Fruit fly (Drosophila melanogaster) whole organism, prepupa: ENCODE data around the gene Osi6.

Experiments used
- Blimp-1 ChIP-seq: fragments of 200-800 bp; sonication (Bioruptor generic); optimal IDR thresholded peaks from 3 replicates; lab custom pipeline; 2017; ENCODE audit warnings: missing biosample characterization, missing genetic modification characterization, mild to moderate bottlenecking, moderate library complexity, missing genetic modification reagents
- CG10631 ChIP-seq: fragments of 200-800 bp; sonication (Bioruptor generic); optimal IDR thresholded peaks from 2 replicates; lab custom pipeline; 2016; ENCODE audit warnings: missing biosample characterization, missing genetic modification characterization
- CG10669 ChIP-seq: fragments of 200-800 bp; sonication (Bioruptor generic); optimal IDR thresholded peaks from 3 replicates; lab custom pipeline; 2018; ENCODE audit warnings: missing biosample characterization, mild to moderate bottlenecking, missing genetic modification characterization, moderate library complexity
- CG11294 ChIP-seq: fragments of 200-800 bp; sonication (Bioruptor generic); IDR thresholded peaks from 2 replicates; pipeline ENCODE4 v1.3.6; 2022; ENCODE audit warnings: missing biosample characterization, missing genetic modification characterization
- CG11762 ChIP-seq: fragments of 200-800 bp; sonication (Bioruptor generic); optimal IDR thresholded peaks from 3 replicates; lab custom pipeline; 2016; ENCODE audit warnings: missing biosample characterization, missing genetic modification characterization; ENCODE audit not compliant: insufficient read depth
- CG11902 ChIP-seq: fragments of 200-800 bp; sonication (Bioruptor generic); optimal IDR thresholded peaks from 3 replicates; lab custom pipeline; 2016; ENCODE audit warnings: missing biosample characterization, missing genetic modification characterization
- CG15336 ChIP-seq: fragments of 200-800 bp; sonication (Bioruptor generic); IDR thresholded peaks from 2 replicates; pipeline ENCODE4 v1.3.6; 2022; ENCODE audit warnings: missing biosample characterization, missing genetic modification characterization
- CG1621 ChIP-seq: fragments of 200-800 bp; sonication (Bioruptor generic); optimal IDR thresholded peaks from 3 replicates; lab custom pipeline; 2018; ENCODE audit warnings: missing biosample characterization, mild to moderate bottlenecking, missing genetic modification characterization
- CG16779 ChIP-seq: fragments of 200-800 bp; sonication (Bioruptor generic); optimal IDR thresholded peaks from 3 replicates; lab custom pipeline; 2017; ENCODE audit warnings: missing biosample characterization, mild to moderate bottlenecking, missing genetic modification characterization
- CG3032 ChIP-seq: fragments of 200-800 bp; optimal IDR thresholded peaks from 2 replicates; lab custom pipeline; 2019; ENCODE audit warnings: missing biosample characterization, mild to moderate bottlenecking, missing genetic modification characterization, moderate library complexity
- CG31627 ChIP-seq: fragments of 200-800 bp; sonication (Bioruptor generic); optimal IDR thresholded peaks from 3 replicates; lab custom pipeline; 2016; ENCODE audit warnings: missing biosample characterization, missing genetic modification characterization
- CG32006 ChIP-seq: fragments of 200-800 bp; sonication (Bioruptor generic); optimal IDR thresholded peaks from 3 replicates; lab custom pipeline; 2017; ENCODE audit warnings: missing biosample characterization, mild to moderate bottlenecking, missing genetic modification characterization
- CG34406 ChIP-seq: fragments of 200-800 bp; sonication (Bioruptor generic); optimal IDR thresholded peaks from 3 replicates; lab custom pipeline; 2016; ENCODE audit warnings: missing biosample characterization, missing genetic modification characterization
- CG3919 ChIP-seq: fragments of 200-800 bp; sonication (Bioruptor generic); optimal IDR thresholded peaks from 3 replicates; lab custom pipeline; 2016; ENCODE audit warnings: missing biosample characterization, missing genetic modification characterization
- CG4318 ChIP-seq: fragments of 200-800 bp; sonication (Bioruptor generic); optimal IDR thresholded peaks from 3 replicates; lab custom pipeline; 2017; ENCODE audit warnings: missing biosample characterization, mild to moderate bottlenecking, missing genetic modification characterization
- CG6163 ChIP-seq: fragments of 200-800 bp; sonication (Bioruptor generic); IDR thresholded peaks from 3 replicates; pipeline ENCODE4 v1.3.6; 2022; ENCODE audit warnings: missing biosample characterization, missing genetic modification characterization
- CG6792 ChIP-seq: fragments of 200-800 bp; sonication (Bioruptor generic); optimal IDR thresholded peaks from 3 replicates; lab custom pipeline; 2016; ENCODE audit warnings: missing biosample characterization, missing genetic modification characterization
- CG6808 ChIP-seq: fragments of 200-800 bp; sonication (Bioruptor generic); optimal IDR thresholded peaks from 3 replicates; lab custom pipeline; 2017; ENCODE audit warnings: missing biosample characterization, missing genetic modification characterization, mild to moderate bottlenecking, moderate library complexity, missing genetic modification reagents
- CG6854 ChIP-seq: fragments of 200-800 bp; sonication (Bioruptor generic); optimal IDR thresholded peaks from 2 replicates; lab custom pipeline; 2017; ENCODE audit warnings: missing biosample characterization, mild to moderate bottlenecking, missing genetic modification characterization
- CG7368 ChIP-seq: fragments of 200-800 bp; sonication (Bioruptor generic); optimal IDR thresholded peaks from 3 replicates; lab custom pipeline; 2016; ENCODE audit warnings: missing biosample characterization, missing genetic modification characterization
- CG8319 ChIP-seq: fragments of 200-800 bp; sonication (Bioruptor generic); optimal IDR thresholded peaks from 3 replicates; lab custom pipeline; 2016; ENCODE audit warnings: missing biosample characterization, missing genetic modification characterization
- CG9139 ChIP-seq: fragments of 200-800 bp; sonication (Bioruptor generic); optimal IDR thresholded peaks from 3 replicates; lab custom pipeline; 2017; ENCODE audit warnings: missing biosample characterization, mild to moderate bottlenecking, missing genetic modification characterization
- Eip78C ChIP-seq: fragments of 200-800 bp; sonication (Bioruptor generic); peaks from one replicate; lab custom pipeline; 2016; ENCODE audit warnings: missing biosample characterization, missing genetic modification characterization
- Eip93F ChIP-seq: fragments of 200-800 bp; sonication (Bioruptor generic); optimal IDR thresholded peaks from 2 replicates; lab custom pipeline; 2016; ENCODE audit warnings: missing biosample characterization, mild to moderate bottlenecking, missing genetic modification characterization
- Gug ChIP-seq: fragments of 200-800 bp; sonication (Bioruptor generic); IDR thresholded peaks from 2 replicates; pipeline ENCODE4 v1.3.6; 2022; ENCODE audit warnings: missing biosample characterization, missing genetic modification characterization
- Hr38 ChIP-seq: sonication (Bioruptor generic); optimal IDR thresholded peaks from 2 replicates; lab custom pipeline; 2016; ENCODE audit warnings: missing biosample characterization, missing genetic modification characterization
- Hr39 ChIP-seq: fragments of 200-800 bp; sonication (Bioruptor generic); optimal IDR thresholded peaks from 2 replicates; lab custom pipeline; 2016; ENCODE audit warnings: missing biosample characterization, missing genetic modification characterization
- Hr4 ChIP-seq: fragments of 200-800 bp; sonication (Bioruptor generic); optimal IDR thresholded peaks from 3 replicates; lab custom pipeline; 2016; ENCODE audit warnings: missing biosample characterization, missing genetic modification characterization
- Lpt ChIP-seq: fragments of 200-800 bp; sonication (Bioruptor generic); optimal IDR thresholded peaks from 3 replicates; lab custom pipeline; 2016; ENCODE audit warnings: missing biosample characterization, missing genetic modification characterization
- Met ChIP-seq: fragments of 200-800 bp; sonication (Bioruptor generic); optimal IDR thresholded peaks from 3 replicates; lab custom pipeline; 2016; ENCODE audit warnings: missing biosample characterization, missing genetic modification characterization
- OdsH ChIP-seq: fragments of 200-800 bp; sonication (Bioruptor generic); optimal IDR thresholded peaks from 3 replicates; lab custom pipeline; 2016; ENCODE audit warnings: missing biosample characterization, missing genetic modification characterization
- Sox14 ChIP-seq: fragments of 200-800 bp; sonication (Bioruptor generic); optimal IDR thresholded peaks from 3 replicates; lab custom pipeline; 2016; ENCODE audit warnings: missing biosample characterization, missing genetic modification characterization
- achi ChIP-seq: fragments of 200-800 bp; sonication (Bioruptor generic); optimal IDR thresholded peaks from 3 replicates; lab custom pipeline; 2016; ENCODE audit warnings: missing biosample characterization, missing genetic modification characterization
- acj6 ChIP-seq: fragments of 200-800 bp; sonication (Bioruptor generic); optimal IDR thresholded peaks from 3 replicates; lab custom pipeline; 2016; ENCODE audit warnings: missing biosample characterization, missing genetic modification characterization
- dsx ChIP-seq: fragments of 200-800 bp; optimal IDR thresholded peaks from 3 replicates; lab custom pipeline; 2019; ENCODE audit warnings: missing biosample characterization, mild to moderate bottlenecking, missing genetic modification characterization, moderate library complexity; ENCODE audit not compliant: poor library complexity, severe bottlenecking
- eg ChIP-seq: fragments of 200-800 bp; sonication (Bioruptor generic); IDR thresholded peaks from 3 replicates; pipeline ENCODE4 v1.3.6; 2022; ENCODE audit warnings: missing biosample characterization, missing genetic modification characterization
- esn ChIP-seq: fragments of 200-800 bp; sonication (Bioruptor generic); optimal IDR thresholded peaks from 2 replicates; lab custom pipeline; 2016; ENCODE audit warnings: missing biosample characterization, mild to moderate bottlenecking, missing genetic modification characterization, moderate library complexity
- fd59A ChIP-seq: fragments of 200-800 bp; sonication (Bioruptor generic); optimal IDR thresholded peaks from 2 replicates; lab custom pipeline; 2017; ENCODE audit warnings: missing biosample characterization, mild to moderate bottlenecking, missing genetic modification characterization, missing genetic modification reagents
- lz ChIP-seq: fragments of 200-800 bp; sonication (Bioruptor generic); optimal IDR thresholded peaks from 3 replicates; lab custom pipeline; 2016; ENCODE audit warnings: missing biosample characterization, missing genetic modification characterization
- net ChIP-seq: fragments of 200-800 bp; sonication (Bioruptor generic); optimal IDR thresholded peaks from 3 replicates; lab custom pipeline; 2016; ENCODE audit warnings: missing biosample characterization, missing genetic modification characterization
- pdm3 ChIP-seq: fragments of 200-800 bp; sonication (Bioruptor generic); optimal IDR thresholded peaks from 3 replicates; lab custom pipeline; 2016; ENCODE audit warnings: missing biosample characterization, missing genetic modification characterization
- salr ChIP-seq, 2 experiments: fragments of 200-800 bp; sonication (Bioruptor generic); optimal IDR thresholded peaks; 3 replicates each; lab custom pipeline; 2016 to 2018; ENCODE audit warnings: missing biosample characterization in 2 of 2, missing genetic modification characterization in 2 of 2, mild to moderate bottlenecking in 1 of 2
- ss ChIP-seq, 2 experiments: fragments of 200-800 bp; sonication (Bioruptor generic); optimal IDR thresholded peaks; 2 replicates in 1 of 2; 3 replicates in 1 of 2; lab custom pipeline; 2017 to 2018; ENCODE audit warnings: mild to moderate bottlenecking in 2 of 2, missing biosample characterization in 2 of 2, missing genetic modification characterization in 2 of 2, moderate library complexity in 1 of 2
- svp ChIP-seq: fragments of 200-800 bp; sonication (Bioruptor generic); peaks from one replicate; lab custom pipeline; 2016; ENCODE audit warnings: missing biosample characterization, missing genetic modification characterization
- vri ChIP-seq: fragments of 200-800 bp; sonication (Bioruptor generic); optimal IDR thresholded peaks from 3 replicates; lab custom pipeline; 2016; ENCODE audit warnings: missing biosample characterization, mild to moderate bottlenecking, missing genetic modification characterization

Osi6 gene

dm6 chr3R:6210266-6211040 is 24.1 kb upstream of the Osi6 start (continued):
- TF ChIP-seq Hr38 (GFP tag; lab: Kevin White, UChicago) (no peak), CG6808 (GFP tag; lab: Kevin White, UChicago) (no peak), Eip78C (GFP tag; lab: Kevin White, UChicago) (peak; percentile 78), Lpt (GFP tag; lab: Kevin White, UChicago) (no peak), CG3919 (GFP tag; lab: Kevin White, UChicago) (peak; percentile 20), esn (peak; percentile 56), CG11902 (GFP tag; lab: Kevin White, UChicago) (no peak), acj6 (GFP tag; lab: Kevin White, UChicago) (peak; percentile 27), pdm3 (GFP tag; lab: Kevin White, UChicago) (peak; percentile 44)
- TF ChIP-seq, all 60 proteins: peak for 32

- TF ChIP-seq OdsH (GFP tag; lab: Kevin White, UChicago) (no peak), CG6854 (GFP tag; lab: Kevin White, UChicago) (peak; percentile 51), Blimp-1 (GFP tag; lab: Kevin White, UChicago) (peak; percentile 96)
- TF ChIP-seq, all 60 proteins: peak for 2
Measured at dm6 chr3R:6211041-6211377, 23.5 kb upstream of the Osi6 start.

- TF ChIP-seq Hr39 (no peak), Met (no peak), OdsH (GFP tag; lab: Kevin White, UChicago) (peak; percentile 69), salr (GFP tag; optimal IDR thresholded peaks at IDR 0.05; lab: Kevin White, UChicago) (peak in 1 of 2 experiments; percentile 64), CG11294 (GFP tag; lab: Robert Waterston, UW) (peak; percentile 42; the same call in 1 of the 2 replicates), CG6808 (GFP tag; lab: Kevin White, UChicago) (no peak), Lpt (GFP tag; lab: Kevin White, UChicago) (peak; percentile 89), CG3032 (tag; lab: Kevin White, UChicago) (no peak), CG6792 (GFP tag; lab: Kevin White, UChicago) (peak; percentile 39), vri (no peak), CG8319 (GFP tag; lab: Kevin White, UChicago) (no peak), ss (GFP tag; optimal IDR thresholded peaks at IDR 0.05; lab: Kevin White, UChicago) (no peak), Gug (GFP tag; lab: Robert Waterston, UW) (peak; percentile 76), CG16779 (tag; lab: Kevin White, UChicago) (no peak), achi (GFP tag; lab: Kevin White, UChicago) (peak; percentile 63), eg (peak; percentile 87), Hr4 (peak; percentile 97), CG10669 (no peak), Sox14 (GFP tag; lab: Kevin White, UChicago) (peak; percentile 50), CG11762 (GFP tag; lab: Kevin White, UChicago) (peak; percentile 31), lz (GFP tag; lab: Kevin White, UChicago) (peak; percentile 14), CG3919 (GFP tag; lab: Kevin White, UChicago) (peak; percentile 63), svp (GFP tag; lab: Kevin White, UChicago) (no peak), acj6 (GFP tag; lab: Kevin White, UChicago) (peak; percentile 46), CG7368 (GFP tag; lab: Kevin White, UChicago) (peak; percentile 19), CG34406 (GFP tag; lab: Kevin White, UChicago) (no peak), CG10631 (peak; percentile 22), dsx (GFP tag; lab: Kevin White, UChicago) (no peak), CG4318 (GFP tag; lab: Kevin White, UChicago) (peak; percentile 92), CG6163 (peak; percentile 83), fd59A (GFP tag; lab: Kevin White, UChicago) (no peak), CG31627 (GFP tag; lab: Kevin White, UChicago) (no peak), CG32006 (GFP tag; lab: Kevin White, UChicago) (peak; percentile 96), CG15336 (GFP tag; lab: Robert Waterston, UW) (peak; percentile 93), net (GFP tag; lab: Kevin White, UChicago) (peak; percentile 66), CG9139 (GFP tag; lab: Kevin White, UChicago) (no peak), CG11902 (GFP tag; lab: Kevin White, UChicago) (no peak), Eip93F (GFP tag; lab: Kevin White, UChicago) (no peak), Hr38 (GFP tag; lab: Kevin White, UChicago) (peak; percentile 30), CG1621 (tag; lab: Kevin White, UChicago) (no peak)
Measured at dm6 chr3R:6214227-6214626, 20.3 kb upstream of the Osi6 start.
